Worm (Caenorhabditis elegans) whole organism, late embryonic: ENCODE results near the gene tsct-1.

Experiments
- C08G9.2 ChIP-seq: sonication (generic microtip); optimal IDR thresholded peaks from 2 replicates; lab custom pipeline; 2016; ENCODE audit warnings: mild to moderate bottlenecking, missing genetic modification characterization, moderate library complexity, missing compliant biosample characterization
- C38D4.7 ChIP-seq: fragments of 200-800 bp; sonication (Bioruptor generic); optimal IDR thresholded peaks from 2 replicates; lab custom pipeline; 2018; ENCODE audit warnings: mild to moderate bottlenecking, missing genetic modification characterization, moderate library complexity, missing compliant biosample characterization
- F13H6.1 ChIP-seq: sonication (generic microtip); optimal IDR thresholded peaks from 2 replicates; lab custom pipeline; 2016; ENCODE audit warnings: missing genetic modification characterization, missing compliant biosample characterization
- ahr-1 ChIP-seq: sonication (generic microtip); optimal IDR thresholded peaks from 2 replicates; lab custom pipeline; 2016; ENCODE audit warnings: missing genetic modification characterization, missing compliant biosample characterization
- ama-1 ChIP-seq: fragments of 150-350 bp; optimal IDR thresholded peaks from 2 replicates; lab custom pipeline; 2014
- ceh-19 ChIP-seq: fragments of 200-800 bp; sonication (Bioruptor generic); optimal IDR thresholded peaks from 2 replicates; lab custom pipeline; 2018; ENCODE audit warnings: mild to moderate bottlenecking, missing genetic modification characterization, missing compliant biosample characterization
- ceh-2 ChIP-seq: sonication (generic microtip); optimal IDR thresholded peaks from 2 replicates; lab custom pipeline; 2016; ENCODE audit warnings: missing genotype, missing genetic modification characterization, missing compliant biosample characterization
- ceh-24 ChIP-seq: sonication (generic microtip); optimal IDR thresholded peaks from 2 replicates; lab custom pipeline; 2016; ENCODE audit warnings: mild to moderate bottlenecking, missing genetic modification characterization, missing compliant biosample characterization
- ceh-30 ChIP-seq: fragments of 150-350 bp; optimal IDR thresholded peaks from 2 replicates; lab custom pipeline; 2014; ENCODE audit warnings: missing biosample characterization, missing genetic modification characterization
- ceh-9 ChIP-seq: sonication (generic microtip); optimal IDR thresholded peaks from 2 replicates; lab custom pipeline; 2016; ENCODE audit warnings: mild to moderate bottlenecking, missing genetic modification characterization, inconsistent platforms, missing compliant biosample characterization
- che-1 ChIP-seq: sonication (generic microtip); optimal IDR thresholded peaks from 2 replicates; lab custom pipeline; 2016; ENCODE audit warnings: mild to moderate bottlenecking, missing genetic modification characterization, missing compliant biosample characterization
- dmd-4 ChIP-seq: sonication (generic microtip); optimal IDR thresholded peaks from 2 replicates; lab custom pipeline; 2016; ENCODE audit warnings: borderline replicate concordance, missing genetic modification characterization, missing compliant biosample characterization
- elt-4 ChIP-seq: sonication (generic microtip); optimal IDR thresholded peaks from 2 replicates; lab custom pipeline; 2016; ENCODE audit warnings: missing genetic modification characterization, missing compliant biosample characterization
- fkh-6 ChIP-seq: sonication (generic microtip); optimal IDR thresholded peaks from 2 replicates; lab custom pipeline; 2016; ENCODE audit warnings: missing genetic modification characterization, missing compliant biosample characterization
- hlh-15 ChIP-seq: sonication (generic microtip); optimal IDR thresholded peaks from 2 replicates; lab custom pipeline; 2016; ENCODE audit warnings: missing genetic modification characterization, missing compliant biosample characterization
- hlh-30 ChIP-seq: sonication (generic microtip); optimal IDR thresholded peaks from 2 replicates; lab custom pipeline; 2017; ENCODE audit warnings: antibody characterized with exemption, missing genetic modification characterization, missing compliant biosample characterization; ENCODE audit not compliant: insufficient read depth
- hlh-6 ChIP-seq: sonication (generic microtip); optimal IDR thresholded peaks from 2 replicates; lab custom pipeline; 2016; ENCODE audit warnings: missing genotype, missing genetic modification characterization, missing compliant biosample characterization
- hlh-8 ChIP-seq: sonication (generic microtip); optimal IDR thresholded peaks from 2 replicates; lab custom pipeline; 2016; ENCODE audit warnings: missing genotype, missing genetic modification characterization, missing compliant biosample characterization
- lim-6 ChIP-seq: sonication (generic microtip); optimal IDR thresholded peaks from 2 replicates; lab custom pipeline; 2016; ENCODE audit warnings: missing genetic modification characterization, missing compliant biosample characterization
- lin-11 ChIP-seq: fragments of 200-800 bp; sonication (Bioruptor generic); optimal IDR thresholded peaks from 2 replicates; lab custom pipeline; 2018; ENCODE audit warnings: mild to moderate bottlenecking, missing genetic modification characterization, missing compliant biosample characterization
- mec-3 ChIP-seq: sonication (generic microtip); optimal IDR thresholded peaks from 2 replicates; lab custom pipeline; 2016; ENCODE audit warnings: borderline replicate concordance, missing genetic modification characterization, missing compliant biosample characterization
- nhr-11 ChIP-seq: fragments of 150-350 bp; optimal IDR thresholded peaks from 2 replicates; lab custom pipeline; 2014; ENCODE audit warnings: missing biosample characterization, missing genetic modification characterization
- nhr-232 ChIP-seq: sonication (generic microtip); optimal IDR thresholded peaks from 2 replicates; lab custom pipeline; 2016; ENCODE audit warnings: missing genetic modification characterization, missing compliant biosample characterization
- odd-2 ChIP-seq: sonication (generic microtip); optimal IDR thresholded peaks from 2 replicates; lab custom pipeline; 2017; ENCODE audit warnings: antibody characterized with exemption, mild to moderate bottlenecking, missing genetic modification characterization, missing compliant biosample characterization
- pag-3 ChIP-seq: sonication (generic microtip); optimal IDR thresholded peaks from 2 replicates; lab custom pipeline; 2016; ENCODE audit warnings: missing compliant biosample characterization, missing genetic modification characterization, borderline replicate concordance
- pat-9 ChIP-seq: fragments of 200-800 bp; sonication (Bioruptor generic); optimal IDR thresholded peaks from 2 replicates; lab custom pipeline; 2018; ENCODE audit warnings: mild to moderate bottlenecking, missing genetic modification characterization, moderate library complexity, missing compliant biosample characterization
- pax-1 ChIP-seq: fragments of 150-350 bp; optimal IDR thresholded peaks from 2 replicates; lab custom pipeline; 2014; ENCODE audit warnings: missing biosample characterization, missing genetic modification characterization
- pha-2 ChIP-seq: sonication (generic microtip); optimal IDR thresholded peaks from 2 replicates; lab custom pipeline; 2017; ENCODE audit warnings: mild to moderate bottlenecking, missing genetic modification characterization, missing compliant biosample characterization
- pha-4 ChIP-seq: fragments of 150-350 bp; optimal IDR thresholded peaks from 2 replicates; lab custom pipeline; 2018; ENCODE audit warnings: missing biosample characterization, missing genetic modification reagents, missing genetic modification characterization
- pros-1 ChIP-seq: fragments of 150-350 bp; optimal IDR thresholded peaks from 2 replicates; lab custom pipeline; 2014; ENCODE audit warnings: missing biosample characterization, missing genetic modification reagents, missing genetic modification characterization
- ref-2 ChIP-seq: sonication (generic microtip); optimal IDR thresholded peaks from 2 replicates; lab custom pipeline; 2016; ENCODE audit warnings: missing genetic modification characterization, missing compliant biosample characterization
- sox-4 ChIP-seq: sonication (generic microtip); optimal IDR thresholded peaks from 2 replicates; lab custom pipeline; 2017; ENCODE audit warnings: mild to moderate bottlenecking, missing genetic modification characterization, inconsistent platforms, missing compliant biosample characterization
- syd-9 ChIP-seq: sonication (generic microtip); optimal IDR thresholded peaks from 2 replicates; lab custom pipeline; 2016; ENCODE audit warnings: mild to moderate bottlenecking, missing genetic modification characterization, moderate library complexity, missing compliant biosample characterization
- tbx-2 ChIP-seq: sonication (generic microtip); optimal IDR thresholded peaks from 2 replicates; lab custom pipeline; 2016; ENCODE audit warnings: missing genetic modification characterization, missing compliant biosample characterization
- tbx-7 ChIP-seq: sonication (generic microtip); optimal IDR thresholded peaks from 2 replicates; lab custom pipeline; 2016; ENCODE audit warnings: missing genotype, missing genetic modification characterization, missing compliant biosample characterization
- ttx-3 ChIP-seq: sonication (generic microtip); optimal IDR thresholded peaks from 2 replicates; lab custom pipeline; 2016; ENCODE audit warnings: missing genetic modification reagents, missing genetic modification characterization, missing compliant biosample characterization
- unc-3 ChIP-seq, 2 experiments: fragments of 200-800 bp in 1 of 2; sonication (Bioruptor generic) in 1 of 2; sonication (generic microtip) in 1 of 2; conservative IDR thresholded peaks in 1 of 2; optimal IDR thresholded peaks in 1 of 2; 2 replicates each; pipeline versions ENCODE4 v1.3.6 to Lab custom; 2016 to 2022; ENCODE audit warnings: missing compliant biosample characterization in 2 of 2, missing genetic modification characterization in 2 of 2, missing genetic modification reagents in 1 of 2
- unc-42 ChIP-seq: sonication (generic microtip); optimal IDR thresholded peaks from 2 replicates; lab custom pipeline; 2016; ENCODE audit warnings: missing genotype, missing genetic modification characterization, missing compliant biosample characterization
- ztf-16 ChIP-seq: sonication (generic microtip); optimal IDR thresholded peaks from 2 replicates; lab custom pipeline; 2017; ENCODE audit warnings: missing genetic modification characterization, missing compliant biosample characterization

tsct-1 gene

ce11 chrX:12467660-12468111, 33.8 kb downstream of the tsct-1 start, which contains the start of gene myo-2:
Gene myo-2, plus strand, starts transcription at chrX:12468061.
- TF ChIP-seq pat-9 (tag; lab: Kevin White, UChicago) (no peak), dmd-4 (tag; lab: Kevin White, UChicago) (no peak), ztf-16 (no peak), tbx-7 (tag; lab: Kevin White, UChicago) (no peak), ceh-24 (tag; lab: Kevin White, UChicago) (no peak), tbx-2 (no peak), lin-11 (tag; lab: Kevin White, UChicago) (no peak), pha-2 (no peak), syd-9 (tag; lab: Kevin White, UChicago) (no peak), F13H6.1 (tag; lab: Kevin White, UChicago) (no peak), hlh-8 (tag; lab: Kevin White, UChicago) (no peak), che-1 (no peak)

- TF ChIP-seq pha-4 (tag; lab: Kevin White, UChicago), result no peak
- TF ChIP-seq syd-9 (tag; lab: Kevin White, UChicago), result no peak
- TF ChIP-seq ceh-2 (tag; lab: Kevin White, UChicago), result no peak
- TF ChIP-seq pros-1 (tag; lab: Kevin White, UChicago), result no peak
- no peak for TF ChIP-seq che-1
- TF ChIP-seq pat-9 (tag; lab: Kevin White, UChicago), result no peak
- no peak for TF ChIP-seq C38D4.7 (GFP tag; lab: Kevin White, UChicago)
- TF ChIP-seq unc-3 (GFP tag; conservative IDR thresholded peaks at IDR 0.05; lab: Robert Waterston, UW), result no peak
- TF ChIP-seq unc-3 (tag; optimal IDR thresholded peaks at IDR 0.05; lab: Kevin White, UChicago), result no peak
- no peak for TF ChIP-seq pha-2
- no peak for TF ChIP-seq hlh-8 (tag; lab: Kevin White, UChicago)
- TF ChIP-seq fkh-6 (tag; lab: Kevin White, UChicago), result no peak
Measured at ce11 chrX:12469846-12470245, 35.9 kb downstream of the tsct-1 start.

DNA sequence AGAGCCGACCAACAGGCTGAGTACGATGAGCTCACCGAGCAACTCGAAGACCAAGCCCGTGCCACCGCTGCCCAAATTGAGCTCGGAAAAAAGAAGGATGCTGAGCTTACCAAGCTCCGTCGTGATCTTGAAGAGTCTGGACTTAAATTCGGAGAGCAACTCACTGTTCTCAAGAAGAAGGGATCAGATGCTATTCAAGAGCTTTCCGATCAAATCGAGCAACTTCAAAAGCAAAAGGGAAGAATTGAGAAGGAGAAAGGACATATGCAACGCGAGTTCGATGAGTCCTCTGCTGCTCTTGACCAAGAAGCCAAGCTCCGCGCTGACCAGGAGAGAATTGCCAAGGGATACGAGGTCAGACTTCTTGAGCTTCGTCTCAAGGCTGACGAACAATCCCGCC, 38.3 kb downstream of the tsct-1 start:
- no peak for TF ChIP-seq ttx-3
- no peak for TF ChIP-seq ref-2 (tag; lab: Kevin White, UChicago)
- TF ChIP-seq unc-3 (GFP tag; conservative IDR thresholded peaks at IDR 0.05; lab: Robert Waterston, UW), result no peak
- TF ChIP-seq unc-3 (tag; optimal IDR thresholded peaks at IDR 0.05; lab: Kevin White, UChicago), result no peak
- TF ChIP-seq syd-9 (tag; lab: Kevin White, UChicago), result no peak
- no peak for TF ChIP-seq pax-1 (tag; lab: Kevin White, UChicago)
- TF ChIP-seq unc-42 (tag; lab: Kevin White, UChicago), result no peak

ce11 chrX:12476412-12476811, 42.5 kb downstream of the tsct-1 start:
- TF ChIP-seq syd-9 (tag; lab: Kevin White, UChicago) (no peak), hlh-15 (no peak), ref-2 (tag; lab: Kevin White, UChicago) (no peak), lim-6 (tag; lab: Kevin White, UChicago) (no peak), ama-1 (lab: Kevin White, UChicago) (no peak), unc-42 (tag; lab: Kevin White, UChicago) (no peak), ahr-1 (no peak), nhr-232 (tag; lab: Kevin White, UChicago) (no peak), pha-4 (tag; lab: Kevin White, UChicago) (no peak), pha-2 (no peak), hlh-30 (tag; lab: Kevin White, UChicago) (no peak), F13H6.1 (tag; lab: Kevin White, UChicago) (no peak), ceh-2 (tag; lab: Kevin White, UChicago) (no peak), odd-2 (tag; lab: Kevin White, UChicago) (no peak)

- TF ChIP-seq tbx-7 (tag; lab: Kevin White, UChicago) (no peak), mec-3 (tag; lab: Kevin White, UChicago) (no peak)
Measured at ce11 chrX:12477341-12477740, 43.4 kb downstream of the tsct-1 start, which contains the start of gene F45E6.1. Gene F45E6.1, minus strand, starts transcription at chrX:12477441.

- TF ChIP-seq ceh-24 (tag; lab: Kevin White, UChicago), result no peak
- no peak for TF ChIP-seq pat-9 (tag; lab: Kevin White, UChicago)
- no peak for TF ChIP-seq unc-42 (tag; lab: Kevin White, UChicago)
- TF ChIP-seq ceh-30 (tag; lab: Kevin White, UChicago), result no peak
- no peak for TF ChIP-seq nhr-11 (tag; lab: Kevin White, UChicago)
- no peak for TF ChIP-seq ttx-3
- TF ChIP-seq pag-3 (tag; lab: Kevin White, UChicago), result no peak
- TF ChIP-seq pha-2, result no peak
- TF ChIP-seq C38D4.7 (GFP tag; lab: Kevin White, UChicago), result no peak
- TF ChIP-seq ceh-9 (tag; lab: Kevin White, UChicago), result no peak
- no peak for TF ChIP-seq C08G9.2 (tag; lab: Kevin White, UChicago)
- no peak for TF ChIP-seq ama-1 (lab: Kevin White, UChicago)
- TF ChIP-seq hlh-6 (tag; lab: Kevin White, UChicago), result no peak
- no peak for TF ChIP-seq hlh-8 (tag; lab: Kevin White, UChicago)
- no peak for TF ChIP-seq ceh-19 (GFP tag; lab: Kevin White, UChicago)
- no peak for TF ChIP-seq sox-4 (tag; lab: Kevin White, UChicago)
- no peak for TF ChIP-seq pros-1 (tag; lab: Kevin White, UChicago)
- no peak for TF ChIP-seq lin-11 (tag; lab: Kevin White, UChicago)
- TF ChIP-seq hlh-30 (tag; lab: Kevin White, UChicago), result no peak
- no peak for TF ChIP-seq elt-4 (tag; lab: Kevin White, UChicago)
Measured at ce11 chrX:12478465-12478864, 44.6 kb downstream of the tsct-1 start.
